Fruit fly (Drosophila melanogaster) whole organism, prepupa: ENCODE results near the gene Edg91.

Source experiments
- CG16779 ChIP-seq: fragments of 200-800 bp; sonication (Bioruptor generic); optimal IDR thresholded peaks from 3 replicates; lab custom pipeline; 2017; ENCODE audit warnings: missing biosample characterization, mild to moderate bottlenecking, missing genetic modification characterization
- CG31627 ChIP-seq: fragments of 200-800 bp; sonication (Bioruptor generic); optimal IDR thresholded peaks from 3 replicates; lab custom pipeline; 2016; ENCODE audit warnings: missing biosample characterization, missing genetic modification characterization
- CG6163 ChIP-seq: fragments of 200-800 bp; sonication (Bioruptor generic); IDR thresholded peaks from 3 replicates; pipeline ENCODE4 v1.3.6; 2022; ENCODE audit warnings: missing biosample characterization, missing genetic modification characterization
- CG8319 ChIP-seq: fragments of 200-800 bp; sonication (Bioruptor generic); optimal IDR thresholded peaks from 3 replicates; lab custom pipeline; 2016; ENCODE audit warnings: missing biosample characterization, missing genetic modification characterization
- Ets96B ChIP-seq: fragments of 200-800 bp; optimal IDR thresholded peaks from 2 replicates; lab custom pipeline; 2019; ENCODE audit warnings: missing biosample characterization, mild to moderate bottlenecking, missing genetic modification characterization, moderate library complexity
- Hr4 ChIP-seq: fragments of 200-800 bp; sonication (Bioruptor generic); optimal IDR thresholded peaks from 3 replicates; lab custom pipeline; 2016; ENCODE audit warnings: missing biosample characterization, missing genetic modification characterization
- Lpt ChIP-seq: fragments of 200-800 bp; sonication (Bioruptor generic); optimal IDR thresholded peaks from 3 replicates; lab custom pipeline; 2016; ENCODE audit warnings: missing biosample characterization, missing genetic modification characterization
- achi ChIP-seq: fragments of 200-800 bp; sonication (Bioruptor generic); optimal IDR thresholded peaks from 3 replicates; lab custom pipeline; 2016; ENCODE audit warnings: missing biosample characterization, missing genetic modification characterization
- acj6 ChIP-seq: fragments of 200-800 bp; sonication (Bioruptor generic); optimal IDR thresholded peaks from 3 replicates; lab custom pipeline; 2016; ENCODE audit warnings: missing biosample characterization, missing genetic modification characterization
- salr ChIP-seq, 2 experiments: fragments of 200-800 bp; sonication (Bioruptor generic); optimal IDR thresholded peaks; 3 replicates each; lab custom pipeline; 2016 to 2018; ENCODE audit warnings: missing biosample characterization in 2 of 2, missing genetic modification characterization in 2 of 2, mild to moderate bottlenecking in 1 of 2
- svp ChIP-seq: fragments of 200-800 bp; sonication (Bioruptor generic); peaks from one replicate; lab custom pipeline; 2016; ENCODE audit warnings: missing biosample characterization, missing genetic modification characterization

DNA sequence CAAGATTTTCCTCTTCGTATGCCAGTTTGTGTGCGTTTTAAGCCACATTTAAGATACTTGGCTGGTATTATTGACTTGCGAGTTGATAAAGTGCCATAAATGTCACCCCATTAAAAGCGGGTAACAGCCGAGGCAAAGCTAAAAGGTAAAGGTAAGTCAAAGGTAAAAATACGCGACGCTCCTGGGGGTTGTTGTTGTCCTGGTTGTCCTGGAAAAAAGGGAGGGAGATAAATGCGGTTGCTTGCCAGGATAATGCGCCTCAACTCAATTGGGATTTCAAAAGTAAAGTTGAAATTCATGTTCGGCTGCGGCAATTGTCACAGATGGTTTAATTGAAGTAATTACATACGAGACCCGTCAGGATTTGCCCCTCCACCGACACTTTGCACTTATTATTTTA, 17.8 kb downstream of the Edg91 start:
- TF ChIP-seq Ets96B (tag; lab: Kevin White, UChicago) (no peak), svp (GFP tag; lab: Kevin White, UChicago) (no peak), CG8319 (GFP tag; lab: Kevin White, UChicago) (no peak), achi (no peak), acj6 (GFP tag; lab: Kevin White, UChicago) (no peak), Lpt (GFP tag; lab: Kevin White, UChicago) (no peak), salr (GFP tag; optimal IDR thresholded peaks at IDR 0.05; lab: Kevin White, UChicago) (no peak), CG16779 (no peak), CG6163 (GFP tag; lab: Robert Waterston, UW) (no peak), Hr4 (GFP tag; lab: Kevin White, UChicago) (no peak), CG31627 (GFP tag; lab: Kevin White, UChicago) (no peak)
